Fruit fly (Drosophila melanogaster) whole organism, pupa: ENCODE data around the gene Pvf1.

Experiments
- CG12605 ChIP-seq: fragments of 200-800 bp; sonication (Bioruptor generic); IDR thresholded peaks from 2 replicates; pipeline ENCODE4 v1.3.6; 2022; ENCODE audit warnings: missing biosample characterization, missing genetic modification characterization
- CG13204 ChIP-seq: fragments of 200-800 bp; sonication (Bioruptor generic); optimal IDR thresholded peaks from 2 replicates; lab custom pipeline; 2018; ENCODE audit warnings: missing biosample characterization, mild to moderate bottlenecking, missing genetic modification characterization, moderate library complexity
- CG14655 ChIP-seq: fragments of 200-800 bp; sonication (Bioruptor generic); optimal IDR thresholded peaks from 3 replicates; lab custom pipeline; 2017; ENCODE audit warnings: mild to moderate bottlenecking, missing biosample characterization, missing genetic modification reagents, missing genetic modification characterization
- CG8159 ChIP-seq: fragments of 200-800 bp; sonication (Bioruptor generic); optimal IDR thresholded peaks from 3 replicates; lab custom pipeline; 2018; ENCODE audit warnings: missing biosample characterization, mild to moderate bottlenecking, missing genetic modification characterization, moderate library complexity
- Pif1A ChIP-seq: fragments of 200-800 bp; sonication (Bioruptor generic); optimal IDR thresholded peaks from 3 replicates; lab custom pipeline; 2016; ENCODE audit warnings: missing biosample characterization, missing genetic modification characterization
- Pif1B ChIP-seq: fragments of 200-800 bp; sonication (Bioruptor generic); optimal IDR thresholded peaks from 3 replicates; lab custom pipeline; 2016; ENCODE audit warnings: missing biosample characterization, missing genetic modification characterization
- Snoo ChIP-seq: fragments of 200-800 bp; sonication (Bioruptor generic); optimal IDR thresholded peaks from 3 replicates; lab custom pipeline; 2017; ENCODE audit warnings: missing biosample characterization, mild to moderate bottlenecking, missing genetic modification characterization, inconsistent platforms
- gl ChIP-seq: fragments of 200-800 bp; sonication (Bioruptor generic); optimal IDR thresholded peaks from 2 replicates; lab custom pipeline; 2018; ENCODE audit warnings: missing biosample characterization, mild to moderate bottlenecking, missing genetic modification characterization

DNA sequence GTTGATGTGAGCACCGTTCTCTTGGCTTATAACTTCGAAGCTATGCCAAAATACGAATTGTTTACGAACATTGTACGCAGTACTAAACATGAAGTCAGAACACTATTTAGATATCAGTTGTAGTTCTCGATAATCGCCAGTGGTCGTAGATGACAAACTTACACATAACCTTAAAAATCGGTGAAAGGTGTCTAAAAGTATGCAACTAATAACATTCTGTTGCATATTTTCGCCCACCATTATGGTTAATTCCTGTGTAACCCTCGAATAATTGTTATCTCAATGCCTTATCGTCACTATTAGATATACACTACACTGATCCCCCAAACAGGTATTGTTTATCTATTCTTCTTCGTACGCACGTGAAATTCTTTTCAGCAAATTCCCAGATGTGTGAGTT lies 17.5 kb upstream of the Pvf1 start:
- TF ChIP-seq Pif1A (GFP tag; lab: Kevin White, UChicago) (no peak), CG14655 (GFP tag; lab: Kevin White, UChicago) (no peak), CG13204 (no peak), Snoo (no peak), Pif1B (no peak), CG8159 (tag; lab: Kevin White, UChicago) (no peak), gl (no peak), CG12605 (GFP tag; lab: Robert Waterston, UW) (no peak)
